Fruit fly (Drosophila melanogaster) whole organism, embryonic: Measurements from ENCODE around the gene Hrs.

Experiments used
- Asciz ChIP-seq: fragments of 200-800 bp; sonication (Bioruptor generic); optimal IDR thresholded peaks from 2 replicates; lab custom pipeline; 2017; ENCODE audit warnings: missing biosample characterization, mild to moderate bottlenecking, missing genetic modification characterization, missing genetic modification reagents
- Bgb ChIP-seq: fragments of 200-800 bp; sonication (Bioruptor generic); IDR thresholded peaks from 2 replicates; pipeline ENCODE4 v1.3.6; 2022; ENCODE audit warnings: missing biosample characterization, missing genetic modification characterization; ENCODE audit not compliant: partially characterized antibody
- BtbVII ChIP-seq: fragments of 200-800 bp; sonication (Bioruptor generic); optimal IDR thresholded peaks from 3 replicates; lab custom pipeline; 2017; ENCODE audit warnings: missing biosample characterization, mild to moderate bottlenecking, missing genetic modification characterization
- CG12769 ChIP-seq: fragments of 200-800 bp; sonication (Bioruptor generic); optimal IDR thresholded peaks from 2 replicates; lab custom pipeline; 2019; ENCODE audit warnings: missing biosample characterization, mild to moderate bottlenecking, missing genetic modification characterization, moderate library complexity
- CG13894 ChIP-seq: fragments of 200-800 bp; sonication (Bioruptor generic); optimal IDR thresholded peaks from 3 replicates; lab custom pipeline; 2018; ENCODE audit warnings: missing biosample characterization, mild to moderate bottlenecking, missing genetic modification characterization, moderate library complexity
- CG15269 ChIP-seq: fragments of 200-800 bp; sonication (Bioruptor generic); optimal IDR thresholded peaks from 2 replicates; lab custom pipeline; 2018; ENCODE audit warnings: missing biosample characterization, mild to moderate bottlenecking, missing genetic modification characterization, moderate library complexity
- CG16813 ChIP-seq: fragments of 200-800 bp; sonication (Bioruptor generic); IDR thresholded peaks from 3 replicates; pipeline ENCODE4 v1.3.6; 2022; ENCODE audit warnings: missing biosample characterization, missing genetic modification characterization; ENCODE audit not compliant: partially characterized antibody
- CG17328 ChIP-seq: fragments of 200-800 bp; sonication (Bioruptor generic); IDR thresholded peaks from 2 replicates; pipeline ENCODE4 v1.3.6; 2022; ENCODE audit warnings: missing biosample characterization, missing genetic modification characterization
- CG2199 ChIP-seq: fragments of 200-800 bp; sonication (Bioruptor generic); IDR thresholded peaks from 3 replicates; pipeline ENCODE4 v1.3.6; 2022; ENCODE audit warnings: missing biosample characterization, missing genetic modification characterization
- CG30403 ChIP-seq: fragments of 200-800 bp; sonication (Bioruptor generic); optimal IDR thresholded peaks from 3 replicates; lab custom pipeline; 2016; ENCODE audit warnings: missing biosample characterization, missing genetic modification characterization
- CG3065 ChIP-seq: fragments of 200-800 bp; sonication (Bioruptor generic); optimal IDR thresholded peaks from 2 replicates; lab custom pipeline; 2016; ENCODE audit warnings: missing biosample characterization, missing genetic modification characterization
- CG31441 ChIP-seq: fragments of 200-800 bp; sonication (Bioruptor generic); IDR thresholded peaks from 2 replicates; pipeline ENCODE4 v1.3.6; 2022; ENCODE audit warnings: missing biosample characterization, missing genetic modification characterization
- CG33213 ChIP-seq: fragments of 200-800 bp; sonication (Bioruptor generic); optimal IDR thresholded peaks from 3 replicates; lab custom pipeline; 2016; ENCODE audit warnings: missing biosample characterization, missing genetic modification characterization
- CG34224 ChIP-seq: fragments of 200-800 bp; sonication (Bioruptor generic); IDR thresholded peaks from 3 replicates; pipeline ENCODE4 v1.3.6; 2022; ENCODE audit warnings: missing biosample characterization, missing genetic modification characterization; ENCODE audit not compliant: partially characterized antibody
- CG7372 ChIP-seq: fragments of 200-800 bp; sonication (Bioruptor generic); IDR thresholded peaks from 2 replicates; pipeline ENCODE4 v1.3.6; 2022; ENCODE audit warnings: missing biosample characterization, missing genetic modification characterization
- CG7786 ChIP-seq: fragments of 200-800 bp; sonication (Bioruptor generic); optimal IDR thresholded peaks from 2 replicates; lab custom pipeline; 2016; ENCODE audit warnings: missing biosample characterization, missing genetic modification characterization
- CG7839 ChIP-seq: fragments of 200-800 bp; sonication (Bioruptor generic); optimal IDR thresholded peaks from 3 replicates; lab custom pipeline; 2018; ENCODE audit warnings: missing biosample characterization, mild to moderate bottlenecking, missing genetic modification characterization, moderate library complexity
- CG9437 ChIP-seq: fragments of 200-800 bp; sonication (Bioruptor generic); optimal IDR thresholded peaks from 2 replicates; lab custom pipeline; 2018; ENCODE audit warnings: missing biosample characterization, mild to moderate bottlenecking, missing genetic modification characterization
- CG9609 ChIP-seq: fragments of 200-800 bp; sonication (Bioruptor generic); optimal IDR thresholded peaks from 3 replicates; lab custom pipeline; 2016; ENCODE audit warnings: missing biosample characterization, missing genetic modification characterization
- Dip2 ChIP-seq: fragments of 200-800 bp; sonication (Bioruptor generic); IDR thresholded peaks from 2 replicates; pipeline ENCODE4 v1.3.6; 2022; ENCODE audit warnings: missing biosample characterization, missing genetic modification characterization
- Dp ChIP-seq: fragments of 200-800 bp; sonication (Bioruptor generic); optimal IDR thresholded peaks from 2 replicates; lab custom pipeline; 2018; ENCODE audit warnings: missing biosample characterization, mild to moderate bottlenecking, missing genetic modification characterization, moderate library complexity
- Ets65A ChIP-seq: fragments of 200-800 bp; sonication (Bioruptor generic); peaks from one replicate; lab custom pipeline; 2016; ENCODE audit warnings: missing biosample characterization, missing genetic modification characterization
- HmgZ ChIP-seq: fragments of 200-800 bp; sonication (Bioruptor generic); optimal IDR thresholded peaks from 2 replicates; lab custom pipeline; 2018; ENCODE audit warnings: missing biosample characterization, mild to moderate bottlenecking, missing genetic modification characterization
- Hr39 ChIP-seq: fragments of >200 bp; optimal IDR thresholded peaks from 2 replicates; lab custom pipeline; 2017
- Med ChIP-seq: fragments of 200-800 bp; sonication (Bioruptor generic); peaks from one replicate; lab custom pipeline; 2016; ENCODE audit warnings: missing biosample characterization, missing genetic modification characterization, mild to moderate bottlenecking, inconsistent platforms, moderate library complexity
- NC2β ChIP-seq: fragments of 200-800 bp; sonication (Bioruptor generic); optimal IDR thresholded peaks from 2 replicates; lab custom pipeline; 2016; ENCODE audit warnings: missing biosample characterization, missing genetic modification characterization
- Rfx ChIP-seq: fragments of 200-800 bp; sonication (Bioruptor generic); IDR thresholded peaks from 2 replicates; pipeline ENCODE4 v1.3.6; 2022; ENCODE audit warnings: missing biosample characterization, missing genetic modification characterization
- Six4 ChIP-seq: fragments of 200-800 bp; sonication (Bioruptor generic); optimal IDR thresholded peaks from 2 replicates; lab custom pipeline; 2016; ENCODE audit warnings: missing biosample characterization, missing genetic modification characterization
- Ssrp ChIP-seq: fragments of 200-800 bp; sonication (Bioruptor generic); optimal IDR thresholded peaks from 2 replicates; lab custom pipeline; 2018; ENCODE audit warnings: missing biosample characterization, mild to moderate bottlenecking, missing genetic modification characterization, moderate library complexity
- Vsx1 ChIP-seq: fragments of 200-800 bp; sonication (Bioruptor generic); optimal IDR thresholded peaks from 2 replicates; lab custom pipeline; 2017; ENCODE audit warnings: missing biosample characterization, mild to moderate bottlenecking, missing genetic modification characterization, missing genetic modification reagents
- ash1 ChIP-seq: fragments of 200-800 bp; sonication (Bioruptor generic); optimal IDR thresholded peaks from 2 replicates; lab custom pipeline; 2018; ENCODE audit warnings: missing biosample characterization, mild to moderate bottlenecking, missing genetic modification characterization
- cas ChIP-seq: fragments of 200-800 bp; sonication (Bioruptor generic); IDR thresholded peaks from 2 replicates; pipeline ENCODE4 v1.3.6; 2022; ENCODE audit warnings: missing biosample characterization, missing genetic modification characterization
- chm ChIP-seq: fragments of 200-800 bp; sonication (Bioruptor generic); IDR thresholded peaks from 2 replicates; pipeline ENCODE4 v1.3.6; 2022; ENCODE audit warnings: missing biosample characterization, missing genetic modification characterization
- dm ChIP-seq: fragments of 200-800 bp; sonication (Bioruptor generic); optimal IDR thresholded peaks from 3 replicates; lab custom pipeline; 2016; ENCODE audit warnings: missing biosample characterization, missing genetic modification characterization
- fd3F ChIP-seq: fragments of 200-800 bp; sonication (Bioruptor generic); optimal IDR thresholded peaks from 2 replicates; lab custom pipeline; 2018; ENCODE audit warnings: missing biosample characterization, mild to moderate bottlenecking, missing genetic modification characterization, moderate library complexity
- grn ChIP-seq: fragments of 200-800 bp; sonication (Bioruptor generic); optimal IDR thresholded peaks from 3 replicates; lab custom pipeline; 2017; ENCODE audit warnings: missing biosample characterization, missing genetic modification characterization
- her ChIP-seq: fragments of 200-800 bp; sonication (Bioruptor generic); optimal IDR thresholded peaks from 2 replicates; lab custom pipeline; 2016; ENCODE audit warnings: missing biosample characterization, missing genetic modification characterization
- lmd ChIP-seq: fragments of 200-800 bp; sonication (Bioruptor generic); IDR thresholded peaks from 2 replicates; pipeline ENCODE4 v1.3.6; 2022; ENCODE audit warnings: missing biosample characterization, missing genetic modification characterization
- org-1 ChIP-seq: fragments of 200-800 bp; sonication (Bioruptor generic); optimal IDR thresholded peaks from 2 replicates; lab custom pipeline; 2017; ENCODE audit warnings: missing biosample characterization, missing genetic modification characterization
- pan ChIP-seq, 4 experiments: fragments of >200 bp in 3 of 4; fragments of 200-800 bp in 1 of 4; sonication (Bioruptor generic) in 1 of 4; optimal IDR thresholded peaks in 3 of 4; IDR thresholded peaks in 1 of 4; 2 replicates each; pipeline versions ENCODE4 v1.3.6 to Lab custom; 2017 to 2022; ENCODE audit warnings: missing biosample characterization in 2 of 4, missing genetic modification characterization in 2 of 4, mixed read lengths in 1 of 4
- pum ChIP-seq: fragments of 200-800 bp; sonication (Bioruptor generic); optimal IDR thresholded peaks from 2 replicates; lab custom pipeline; 2016; ENCODE audit warnings: missing biosample characterization, missing genetic modification characterization
- slou ChIP-seq: fragments of 200-800 bp; sonication (Bioruptor generic); optimal IDR thresholded peaks from 3 replicates; lab custom pipeline; 2016; ENCODE audit warnings: missing biosample characterization, missing genetic modification characterization
- sqz ChIP-seq: fragments of 200-800 bp; sonication (Bioruptor generic); optimal IDR thresholded peaks from 3 replicates; lab custom pipeline; 2018; ENCODE audit warnings: missing biosample characterization, mild to moderate bottlenecking, missing genetic modification characterization
- unpg ChIP-seq: fragments of 200-800 bp; sonication (Bioruptor generic); optimal IDR thresholded peaks from 3 replicates; lab custom pipeline; 2018; ENCODE audit warnings: missing biosample characterization, mild to moderate bottlenecking, missing genetic modification characterization, moderate library complexity
- vnd ChIP-seq: fragments of 200-800 bp; sonication (Bioruptor generic); IDR thresholded peaks from 3 replicates; pipeline ENCODE4 v1.3.6; 2022; ENCODE audit warnings: missing biosample characterization, missing genetic modification characterization; ENCODE audit not compliant: partially characterized antibody
- zf30C ChIP-seq: fragments of 200-800 bp; sonication (Bioruptor generic); optimal IDR thresholded peaks from 3 replicates; lab custom pipeline; 2018; ENCODE audit warnings: missing biosample characterization, mild to moderate bottlenecking, missing genetic modification characterization

The Hrs gene

dm6 chr2L:2729882-2730281, 9.9 kb upstream of the Hrs start (continued):
- TF ChIP-seq chm (GFP tag; lab: Robert Waterston, UW) (no peak; the same call in 1 of the 2 replicates), CG30403 (GFP tag; lab: Kevin White, UChicago) (peak; percentile 18), Six4 (GFP tag; lab: Kevin White, UChicago) (no peak), pan (optimal IDR thresholded peaks at IDR 0.05; lab: Kevin White, UChicago) (no peak), pan (GFP tag; optimal IDR thresholded peaks at IDR 0.05 in 1 of 2, IDR thresholded peaks at IDR 0.05 in 1 of 2) (peak in 1 of 2 experiments; percentile 63), org-1 (no peak), zf30C (GFP tag; lab: Kevin White, UChicago) (no peak), CG16813 (GFP tag; lab: Robert Waterston, UW) (no peak)

- TF ChIP-seq Dip2 (GFP tag; lab: Robert Waterston, UW) = no peak
- TF ChIP-seq CG7372 = peak; percentile 91
- TF ChIP-seq HmgZ (tag; lab: Kevin White, UChicago) = no peak
- TF ChIP-seq Bgb (GFP tag; lab: Robert Waterston, UW) = no peak
- no peak for TF ChIP-seq grn (GFP tag; lab: Kevin White, UChicago)
- peak; percentile 1 for TF ChIP-seq CG13894 (tag; lab: Kevin White, UChicago)
- peak; percentile 28 for TF ChIP-seq Med
- no peak for TF ChIP-seq CG15269 (tag; lab: Kevin White, UChicago)
- TF ChIP-seq CG12769 = peak; percentile 9
These were observed 9.0 kb upstream of the Hrs start for dm6 chr2L:2730756-2731155.

- TF ChIP-seq dm (GFP tag; lab: Kevin White, UChicago) = no peak
- no peak for TF ChIP-seq ash1 (GFP tag; lab: Kevin White, UChicago)
- TF ChIP-seq CG12769 = peak; percentile 24
- TF ChIP-seq zf30C (GFP tag; lab: Kevin White, UChicago) = no peak
- no peak for TF ChIP-seq CG9609 (GFP tag; lab: Kevin White, UChicago)
- no peak for TF ChIP-seq Hr39
- TF ChIP-seq Ets65A (GFP tag; lab: Kevin White, UChicago) = no peak
- TF ChIP-seq pum = peak; percentile 71
- no peak for TF ChIP-seq Ssrp
- no peak for TF ChIP-seq CG3065 (GFP tag; lab: Kevin White, UChicago)
- no peak for TF ChIP-seq Asciz (GFP tag; lab: Kevin White, UChicago)
- TF ChIP-seq Vsx1 = no peak
- TF ChIP-seq CG2199 = no peak
- TF ChIP-seq CG33213 (GFP tag; lab: Kevin White, UChicago) = no peak
- TF ChIP-seq CG17328 (GFP tag; lab: Robert Waterston, UW) = no peak
- no peak for TF ChIP-seq CG9437 (GFP tag; lab: Kevin White, UChicago)
- peak; percentile 42 for TF ChIP-seq CG31441 (GFP tag; lab: Robert Waterston, UW)
- TF ChIP-seq NC2β (GFP tag; lab: Kevin White, UChicago) = peak; percentile 11
- no peak for TF ChIP-seq CG34224 (GFP tag; lab: Robert Waterston, UW)
- no peak for TF ChIP-seq slou (GFP tag; lab: Kevin White, UChicago)
- peak; percentile 57 for TF ChIP-seq lmd
- TF ChIP-seq vnd (GFP tag; lab: Robert Waterston, UW) = no peak
- TF ChIP-seq cas = no peak
- no peak for TF ChIP-seq Dp
- no peak for TF ChIP-seq CG7786 (GFP tag; lab: Kevin White, UChicago)
- TF ChIP-seq sqz (GFP tag; lab: Kevin White, UChicago) = no peak
- no peak for TF ChIP-seq BtbVII (GFP tag; lab: Kevin White, UChicago)
- 0 out of 2 replicates have a peak, but pooled peaks have one; percentile 27 for TF ChIP-seq Rfx
- no peak for TF ChIP-seq her
- TF ChIP-seq fd3F (GFP tag; lab: Kevin White, UChicago) = peak; percentile 0
- peak; percentile 29 for TF ChIP-seq unpg (GFP tag; lab: Kevin White, UChicago)
- peak; percentile 50 for TF ChIP-seq CG7839 (tag; lab: Kevin White, UChicago)
These were observed 8.2 kb upstream of the Hrs start for dm6 chr2L:2731370-2732138.
